Worm (Caenorhabditis elegans) whole organism, L1 larva: ENCODE results near the gene ZK1240.5.

Experiments used
- aly-2 ChIP-seq: fragments of 150-350 bp; optimal IDR thresholded peaks from 2 replicates; lab custom pipeline; 2014; ENCODE audit warnings: missing biosample characterization, missing genetic modification characterization
- ama-1 ChIP-seq: fragments of 150-350 bp; optimal IDR thresholded peaks from 2 replicates; lab custom pipeline; 2014
- ceh-8 ChIP-seq: fragments of 200-800 bp; sonication (Bioruptor generic); optimal IDR thresholded peaks from 2 replicates; lab custom pipeline; 2018; ENCODE audit warnings: mild to moderate bottlenecking, missing genetic modification characterization, moderate library complexity, missing compliant biosample characterization
- ets-5 ChIP-seq: fragments of 200-800 bp; sonication (Bioruptor generic); IDR thresholded peaks from 2 replicates; pipeline ENCODE4 v1.3.6; 2022; ENCODE audit warnings: missing genetic modification characterization, missing compliant biosample characterization
- nhr-11 ChIP-seq: fragments of 150-350 bp; optimal IDR thresholded peaks from 2 replicates; lab custom pipeline; 2014; ENCODE audit warnings: missing biosample characterization, missing genetic modification characterization
- unc-86 ChIP-seq: sonication (generic microtip); optimal IDR thresholded peaks from 2 replicates; lab custom pipeline; 2016; ENCODE audit warnings: missing genetic modification characterization, missing compliant biosample characterization

- TF ChIP-seq ceh-8 (GFP tag; lab: Kevin White, UChicago) (no peak), ama-1 (lab: Kevin White, UChicago) (no peak), aly-2 (tag; lab: Kevin White, UChicago) (no peak), nhr-11 (tag; lab: Kevin White, UChicago) (no peak), ets-5 (GFP tag; lab: Robert Waterston, UW) (no peak), unc-86 (no peak)
Observed at ce11 chrII:2305507-2305906, 12.2 kb downstream of the ZK1240.5 start.
